Worm (Caenorhabditis elegans) whole organism, young adult: Measurements from ENCODE around the gene F36D3.14.
A peak's percentile ranks its signal among the peaks of the same experiment; 100 is the strongest.

Source experiments
- B0261.1 ChIP-seq: sonication (generic microtip); optimal IDR thresholded peaks from 2 replicates; lab custom pipeline; 2016; ENCODE audit warnings: mild to moderate bottlenecking, missing genetic modification characterization, moderate library complexity, missing compliant biosample characterization
- B0336.3 ChIP-seq: fragments of 200-800 bp; sonication (Bioruptor generic); IDR thresholded peaks from 2 replicates; pipeline ENCODE4 v1.3.6; 2022; ENCODE audit warnings: missing genetic modification characterization, missing compliant biosample characterization
- F22D6.2 ChIP-seq: sonication (generic microtip); optimal IDR thresholded peaks from 2 replicates; lab custom pipeline; 2016; ENCODE audit warnings: mild to moderate bottlenecking, missing genetic modification characterization, missing compliant biosample characterization
- F23B12.7 ChIP-seq: sonication (generic microtip); optimal IDR thresholded peaks from 2 replicates; lab custom pipeline; 2017; ENCODE audit warnings: missing genetic modification characterization, mild to moderate bottlenecking, missing compliant biosample characterization, antibody characterized with exemption, moderate library complexity; ENCODE audit not compliant: insufficient read depth
- F39B2.1 ChIP-seq: fragments of 200-800 bp; sonication (Bioruptor generic); IDR thresholded peaks from 2 replicates; pipeline ENCODE4 v1.3.6; 2022; ENCODE audit warnings: missing genetic modification reagents, missing genetic modification characterization, missing compliant biosample characterization
- F57A8.1 ChIP-seq: fragments of 200-800 bp; sonication (Bioruptor generic); optimal IDR thresholded peaks from 2 replicates; lab custom pipeline; 2018; ENCODE audit warnings: mild to moderate bottlenecking, missing genetic modification characterization, moderate library complexity, missing compliant biosample characterization
- T07F8.4 ChIP-seq: sonication (generic microtip); optimal IDR thresholded peaks from 2 replicates; lab custom pipeline; 2016; ENCODE audit warnings: mild to moderate bottlenecking, missing genetic modification characterization, moderate library complexity, missing compliant biosample characterization
- Y53F4B.3 ChIP-seq: fragments of 200-800 bp; sonication (Bioruptor generic); IDR thresholded peaks from 2 replicates; pipeline ENCODE4 v1.3.6; 2022; ENCODE audit warnings: missing genetic modification reagents, missing genetic modification characterization, missing compliant biosample characterization
- Y79H2A.3 ChIP-seq: fragments of 200-800 bp; sonication (Bioruptor generic); conservative IDR thresholded peaks from 2 replicates; pipeline ENCODE4 v1.3.6; 2022; ENCODE audit warnings: missing genetic modification reagents, missing genetic modification characterization, missing compliant biosample characterization
- ZK185.1 ChIP-seq: sonication (generic microtip); optimal IDR thresholded peaks from 2 replicates; lab custom pipeline; 2016; ENCODE audit warnings: mild to moderate bottlenecking, missing genetic modification characterization, missing compliant biosample characterization; ENCODE audit not compliant: poor library complexity, severe bottlenecking
- akir-1 ChIP-seq: fragments of 200-800 bp; sonication (Bioruptor generic); optimal IDR thresholded peaks from 2 replicates; lab custom pipeline; 2018; ENCODE audit warnings: mild to moderate bottlenecking, missing genetic modification characterization, moderate library complexity, missing compliant biosample characterization
- ama-1 ChIP-seq, 3 experiments: fragments of 150-350 bp in 1 of 3; sonication (generic microtip) in 2 of 3; optimal IDR thresholded peaks; 2 replicates each; lab custom pipeline; 2014 to 2018; ENCODE audit warnings: missing biosample characterization in 2 of 3, missing genetic modification characterization in 2 of 3, missing genetic modification reagents in 2 of 3
- aptf-3 ChIP-seq: fragments of 200-800 bp; sonication (Bioruptor generic); IDR thresholded peaks from 2 replicates; pipeline ENCODE4 v1.3.6; 2022; ENCODE audit warnings: missing genetic modification characterization, missing compliant biosample characterization
- atf-7 ChIP-seq: sonication (generic microtip); optimal IDR thresholded peaks from 2 replicates; lab custom pipeline; 2017; ENCODE audit warnings: mild to moderate bottlenecking, missing genetic modification characterization, missing compliant biosample characterization
- bed-1 ChIP-seq: fragments of 200-800 bp; sonication (Bioruptor generic); IDR thresholded peaks from 2 replicates; pipeline ENCODE4 v1.3.6; 2022; ENCODE audit warnings: missing genetic modification reagents, missing genetic modification characterization, missing compliant biosample characterization
- bed-2 ChIP-seq: fragments of 200-800 bp; sonication (Bioruptor generic); IDR thresholded peaks from 2 replicates; pipeline ENCODE4 v1.3.6; 2022; ENCODE audit warnings: missing genetic modification reagents, missing genetic modification characterization, missing compliant biosample characterization
- cebp-2 ChIP-seq: fragments of 200-800 bp; sonication (Bioruptor generic); IDR thresholded peaks from 2 replicates; pipeline ENCODE4 v1.3.6; 2022; ENCODE audit warnings: missing genetic modification characterization, missing compliant biosample characterization
- ceh-27 ChIP-seq: fragments of 200-800 bp; sonication (Bioruptor generic); optimal IDR thresholded peaks from 2 replicates; lab custom pipeline; 2018; ENCODE audit warnings: mild to moderate bottlenecking, missing genetic modification characterization, moderate library complexity, missing compliant biosample characterization
- ceh-58 ChIP-seq: fragments of 200-800 bp; sonication (Bioruptor generic); IDR thresholded peaks from 2 replicates; pipeline ENCODE4 v1.3.6; 2022; ENCODE audit warnings: missing genetic modification characterization, missing compliant biosample characterization
- chd-7 ChIP-seq: sonication (generic microtip); optimal IDR thresholded peaks from 2 replicates; lab custom pipeline; 2016; ENCODE audit warnings: mild to moderate bottlenecking, missing genetic modification characterization, moderate library complexity, missing compliant biosample characterization
- die-1 ChIP-seq: sonication (generic microtip); optimal IDR thresholded peaks from 2 replicates; lab custom pipeline; 2016; ENCODE audit warnings: missing genotype, mild to moderate bottlenecking, missing genetic modification characterization, missing compliant biosample characterization
- efl-1 ChIP-seq: fragments of 150-350 bp; optimal IDR thresholded peaks from 2 replicates; lab custom pipeline; 2014; ENCODE audit warnings: missing biosample characterization, missing genetic modification reagents, missing genetic modification characterization
- egl-18 ChIP-seq: fragments of 200-800 bp; sonication (Bioruptor generic); IDR thresholded peaks from 2 replicates; pipeline ENCODE4 v1.3.6; 2022; ENCODE audit warnings: missing genetic modification reagents, missing genetic modification characterization, missing compliant biosample characterization
- egl-44 ChIP-seq: fragments of 200-800 bp; sonication (Bioruptor generic); IDR thresholded peaks from 2 replicates; pipeline ENCODE4 v1.3.6; 2022; ENCODE audit warnings: missing genetic modification reagents, missing genetic modification characterization, missing compliant biosample characterization
- egrh-3 ChIP-seq: fragments of 200-800 bp; sonication (Bioruptor generic); IDR thresholded peaks from 2 replicates; pipeline ENCODE4 v1.3.6; 2022; ENCODE audit warnings: missing genetic modification reagents, missing genetic modification characterization, missing compliant biosample characterization
- ets-4 ChIP-seq: fragments of 200-800 bp; sonication (Bioruptor generic); optimal IDR thresholded peaks from 2 replicates; lab custom pipeline; 2018; ENCODE audit warnings: mild to moderate bottlenecking, missing genetic modification characterization, missing compliant biosample characterization
- fkh-3 ChIP-seq: sonication (generic microtip); optimal IDR thresholded peaks from 2 replicates; lab custom pipeline; 2016; ENCODE audit warnings: mild to moderate bottlenecking, missing genetic modification characterization, missing compliant biosample characterization
- hrde-1 ChIP-seq: sonication (generic microtip); optimal IDR thresholded peaks from 2 replicates; lab custom pipeline; 2016; ENCODE audit warnings: missing genetic modification characterization, mild to moderate bottlenecking, missing compliant biosample characterization, moderate library complexity, missing genotype, missing genetic modification reagents, borderline replicate concordance
- let-526 ChIP-seq: fragments of 200-800 bp; sonication (Bioruptor generic); IDR thresholded peaks from 2 replicates; pipeline ENCODE4 v1.3.6; 2022; ENCODE audit warnings: missing genetic modification reagents, missing genetic modification characterization, missing compliant biosample characterization
- let-607 ChIP-seq, 2 experiments: fragments of 200-800 bp in 1 of 2; sonication (Bioruptor generic) in 1 of 2; sonication (generic microtip) in 1 of 2; optimal IDR thresholded peaks; 2 replicates each; lab custom pipeline; 2016 to 2018; ENCODE audit warnings: mild to moderate bottlenecking in 2 of 2, missing compliant biosample characterization in 2 of 2, missing genetic modification characterization in 2 of 2, moderate library complexity in 2 of 2, missing genotype in 1 of 2
- lin-40 ChIP-seq: sonication (generic microtip); optimal IDR thresholded peaks from 2 replicates; lab custom pipeline; 2016; ENCODE audit warnings: missing genetic modification characterization, mild to moderate bottlenecking, missing compliant biosample characterization, missing genotype, missing genetic modification reagents
- lsy-27 ChIP-seq: sonication (generic microtip); optimal IDR thresholded peaks from 2 replicates; lab custom pipeline; 2017; ENCODE audit warnings: missing genetic modification characterization, mild to moderate bottlenecking, missing compliant biosample characterization, antibody characterized with exemption, missing genotype, borderline replicate concordance; ENCODE audit not compliant: insufficient read depth
- madf-6 ChIP-seq: fragments of 200-800 bp; sonication (Bioruptor generic); IDR thresholded peaks from 2 replicates; pipeline ENCODE4 v1.3.6; 2022; ENCODE audit warnings: missing genetic modification reagents, missing genetic modification characterization, missing compliant biosample characterization
- mcd-1 ChIP-seq: fragments of 200-800 bp; sonication (Bioruptor generic); IDR thresholded peaks from 2 replicates; pipeline ENCODE4 v1.3.6; 2022; ENCODE audit warnings: missing genetic modification reagents, missing genetic modification characterization, missing compliant biosample characterization
- mes-4 ChIP-seq: sonication (generic microtip); optimal IDR thresholded peaks from 2 replicates; lab custom pipeline; 2016; ENCODE audit warnings: missing genotype, missing genetic modification characterization, missing compliant biosample characterization
- mxl-1 ChIP-seq: sonication (generic microtip); optimal IDR thresholded peaks from 2 replicates; lab custom pipeline; 2016; ENCODE audit warnings: missing genetic modification characterization, missing compliant biosample characterization
- nfya-1 ChIP-seq: sonication (generic microtip); optimal IDR thresholded peaks from 2 replicates; lab custom pipeline; 2017; ENCODE audit warnings: antibody characterized with exemption, missing compliant biosample characterization, missing genetic modification characterization, borderline replicate concordance; ENCODE audit not compliant: insufficient read depth
- nhr-90 ChIP-seq: sonication (generic microtip); optimal IDR thresholded peaks from 2 replicates; lab custom pipeline; 2016; ENCODE audit warnings: missing genotype, mild to moderate bottlenecking, missing genetic modification characterization, missing compliant biosample characterization
- pbrm-1 ChIP-seq: fragments of 200-800 bp; sonication (Bioruptor generic); IDR thresholded peaks from 2 replicates; pipeline ENCODE4 v1.3.6; 2022; ENCODE audit warnings: missing genetic modification reagents, missing genetic modification characterization, missing compliant biosample characterization
- pha-4 ChIP-seq: fragments of 150-350 bp; sonication (generic microtip); optimal IDR thresholded peaks from 2 replicates; lab custom pipeline; 2014; ENCODE audit warnings: missing biosample characterization, missing genetic modification reagents, missing genetic modification characterization
- rec-8 ChIP-seq, 2 experiments: sonication (generic microtip); optimal IDR thresholded peaks; 2 replicates each; lab custom pipeline; 2016; ENCODE audit warnings: mild to moderate bottlenecking in 2 of 2, missing genetic modification characterization in 2 of 2, missing genetic modification reagents in 2 of 2, missing genotype in 2 of 2, missing biosample characterization in 1 of 2, missing compliant biosample characterization in 1 of 2, moderate library complexity in 1 of 2
- snpc-3.4 ChIP-seq: sonication (generic microtip); optimal IDR thresholded peaks from 2 replicates; lab custom pipeline; 2017; ENCODE audit warnings: missing genetic modification characterization, mild to moderate bottlenecking, missing compliant biosample characterization, antibody characterized with exemption, moderate library complexity, missing genotype, missing genetic modification reagents
- tbp1 ChIP-seq: fragments of 200-800 bp; sonication (Bioruptor generic); optimal IDR thresholded peaks from 2 replicates; lab custom pipeline; 2018; ENCODE audit warnings: mild to moderate bottlenecking, missing genetic modification characterization, missing compliant biosample characterization
- unc-130 ChIP-seq: sonication (generic microtip); optimal IDR thresholded peaks from 2 replicates; lab custom pipeline; 2016; ENCODE audit warnings: missing genetic modification reagents, missing genetic modification characterization, missing compliant biosample characterization
- ztf-18 ChIP-seq: sonication (generic microtip); optimal IDR thresholded peaks from 2 replicates; lab custom pipeline; 2016; ENCODE audit warnings: missing genotype, mild to moderate bottlenecking, missing genetic modification characterization, missing compliant biosample characterization
- ztf-25 ChIP-seq: fragments of 200-800 bp; sonication (Bioruptor generic); IDR thresholded peaks from 2 replicates; pipeline ENCODE4 v1.3.6; 2022; ENCODE audit warnings: missing genetic modification reagents, missing genetic modification characterization, missing compliant biosample characterization
- ztf-6 ChIP-seq: fragments of 200-800 bp; sonication (Bioruptor generic); IDR thresholded peaks from 2 replicates; pipeline ENCODE4 v1.3.6; 2022; ENCODE audit warnings: missing genetic modification reagents, missing genetic modification characterization, missing compliant biosample characterization

F36D3.14 gene

ce11 chrV:16537908-16538446 lies 34.9 kb upstream of the F36D3.14 start, which contains the start of gene Y32B12B.2 (continued):
- no peak for TF ChIP-seq aptf-3
- no peak for TF ChIP-seq mes-4 (tag; lab: Kevin White, UChicago)
- TF ChIP-seq bed-2 (GFP tag; lab: Robert Waterston, UW): no peak; the same call in 1 of the 2 replicates
- TF ChIP-seq mcd-1 (GFP tag; lab: Robert Waterston, UW): peak; percentile 85
- no peak for TF ChIP-seq ets-4 (GFP tag; lab: Kevin White, UChicago)
- TF ChIP-seq fkh-3 (tag; lab: Kevin White, UChicago): no peak
- TF ChIP-seq ceh-58 (GFP tag; lab: Robert Waterston, UW): no peak
- TF ChIP-seq hrde-1: peak; percentile 13
- no peak for TF ChIP-seq B0261.1
- peak; percentile 40 for TF ChIP-seq tbp1 (GFP tag; lab: Kevin White, UChicago)
- TF ChIP-seq unc-130: peak; percentile 26
- no peak for TF ChIP-seq lin-40 (tag; lab: Kevin White, UChicago)
- 0 out of 2 replicates have a peak, but pooled peaks have one; percentile 11 for TF ChIP-seq ztf-6 (GFP tag; lab: Robert Waterston, UW)
- peak; percentile 46 for TF ChIP-seq ztf-18 (tag; lab: Kevin White, UChicago)
- TF ChIP-seq bed-1 (GFP tag; lab: Robert Waterston, UW): peak; percentile 48; the same call in 1 of the 2 replicates
- no peak for TF ChIP-seq mxl-1 (tag; lab: Kevin White, UChicago)
- no peak for TF ChIP-seq ama-1 (optimal IDR thresholded peaks at IDR 0.05; lab: Kevin White, UChicago)
- no peak for TF ChIP-seq ama-1 (GFP tag; optimal IDR thresholded peaks at IDR 0.05; lab: Kevin White, UChicago)
- no peak for TF ChIP-seq akir-1 (GFP tag; lab: Kevin White, UChicago)
- no peak for TF ChIP-seq Y53F4B.3 (GFP tag; lab: Robert Waterston, UW)
- TF ChIP-seq let-607 (tag; optimal IDR thresholded peaks at IDR 0.05; lab: Kevin White, UChicago): peak in 1 of 2 experiments; percentile 52
- TF ChIP-seq ceh-27 (GFP tag; lab: Kevin White, UChicago): peak; percentile 8
- TF ChIP-seq atf-7 (tag; lab: Kevin White, UChicago): no peak
- no peak for TF ChIP-seq T07F8.4
- TF ChIP-seq F57A8.1: no peak
- TF ChIP-seq ztf-25 (GFP tag; lab: Robert Waterston, UW): no peak
- TF ChIP-seq ZK185.1 (tag; lab: Kevin White, UChicago): no peak
- TF ChIP-seq egl-44 (GFP tag; lab: Robert Waterston, UW): no peak
- no peak for TF ChIP-seq egl-18 (GFP tag; lab: Robert Waterston, UW)
- TF ChIP-seq lsy-27 (tag; lab: Kevin White, UChicago): no peak
- TF ChIP-seq madf-6: no peak; the same call in none of the 2 replicates
- no peak for TF ChIP-seq snpc-3.4 (tag; lab: Kevin White, UChicago)
- peak; percentile 68; the same call in 1 of the 2 replicates for TF ChIP-seq pbrm-1 (GFP tag; lab: Robert Waterston, UW)
- no peak for TF ChIP-seq chd-7 (tag; lab: Kevin White, UChicago)
- TF ChIP-seq F23B12.7 (tag; lab: Kevin White, UChicago): no peak
- peak; percentile 64; the same call in 1 of the 2 replicates for TF ChIP-seq Y79H2A.3 (GFP tag; lab: Robert Waterston, UW)
- no peak for TF ChIP-seq rec-8 (tag; optimal IDR thresholded peaks at IDR 0.05; lab: Kevin White, UChicago)
- peak; percentile 66 for TF ChIP-seq efl-1 (GFP tag; lab: Kevin White, UChicago)
- no peak for TF ChIP-seq nfya-1 (tag; lab: Kevin White, UChicago)
- no peak for TF ChIP-seq F39B2.1 (GFP tag; lab: Robert Waterston, UW)
- TF ChIP-seq pha-4 (tag; lab: Kevin White, UChicago): no peak
- TF ChIP-seq die-1 (tag; lab: Kevin White, UChicago): no peak
- no peak for TF ChIP-seq cebp-2 (GFP tag; lab: Robert Waterston, UW)
- no peak for TF ChIP-seq let-526 (GFP tag; lab: Robert Waterston, UW)
- no peak for TF ChIP-seq egrh-3 (GFP tag; lab: Robert Waterston, UW)
- no peak for TF ChIP-seq nhr-90 (tag; lab: Kevin White, UChicago)
- no peak for TF ChIP-seq F22D6.2
- TF ChIP-seq B0336.3 (GFP tag; lab: Robert Waterston, UW): peak; percentile 63; the same call in 1 of the 2 replicates
